Worm (Caenorhabditis elegans) whole organism, L1 larva: Measurements from ENCODE around the gene ZK742.6.

Source experiments
- F16B12.6 ChIP-seq: fragments of 150-350 bp; optimal IDR thresholded peaks from 2 replicates; lab custom pipeline; 2014; ENCODE audit warnings: missing biosample characterization, missing genetic modification characterization
- Y116A8C.19 ChIP-seq: sonication (generic microtip); optimal IDR thresholded peaks from 2 replicates; lab custom pipeline; 2016; ENCODE audit warnings: missing compliant biosample characterization, missing genetic modification characterization, borderline replicate concordance
- aha-1 ChIP-seq: fragments of 150-350 bp; optimal IDR thresholded peaks from 2 replicates; lab custom pipeline; 2014; ENCODE audit warnings: missing biosample characterization, missing genetic modification characterization
- alr-1 ChIP-seq: fragments of 200-800 bp; sonication (Bioruptor generic); optimal IDR thresholded peaks from 2 replicates; lab custom pipeline; 2018; ENCODE audit warnings: borderline replicate concordance, mild to moderate bottlenecking, missing genetic modification characterization, missing compliant biosample characterization
- ama-1 ChIP-seq: fragments of 150-350 bp; optimal IDR thresholded peaks from 2 replicates; lab custom pipeline; 2014
- ceh-63 ChIP-seq: fragments of 200-800 bp; sonication (Bioruptor generic); optimal IDR thresholded peaks from 2 replicates; lab custom pipeline; 2018; ENCODE audit warnings: mild to moderate bottlenecking, missing genetic modification characterization, missing compliant biosample characterization
- ceh-82 ChIP-seq, 3 experiments: fragments of 150-350 bp in 1 of 3; sonication (generic microtip) in 2 of 3; optimal IDR thresholded peaks; 2 replicates each; lab custom pipeline; 2014 to 2017; ENCODE audit warnings: missing biosample characterization in 3 of 3, missing genetic modification characterization in 3 of 3
- ces-1 ChIP-seq: fragments of 150-350 bp; optimal IDR thresholded peaks from 2 replicates; lab custom pipeline; 2014; ENCODE audit warnings: missing biosample characterization, missing genetic modification reagents, missing genetic modification characterization
- efl-1 ChIP-seq, 4 experiments: fragments of 150-350 bp; optimal IDR thresholded peaks in 3 of 4; peaks in 1 of 4; 1 replicate in 1 of 4; 2 replicates in 3 of 4; lab custom pipeline; 2014; ENCODE audit warnings: missing biosample characterization in 2 of 4, missing genetic modification characterization in 2 of 4, missing genetic modification reagents in 2 of 4
- egl-27 ChIP-seq, 2 experiments: fragments of 150-350 bp in 1 of 2; sonication (generic microtip); optimal IDR thresholded peaks; 3 replicates each; lab custom pipeline; 2017 to 2018; ENCODE audit warnings: missing biosample characterization in 2 of 2, missing genetic modification characterization in 2 of 2, missing genetic modification reagents in 2 of 2
- elt-2 ChIP-seq: sonication (generic microtip); optimal IDR thresholded peaks from 2 replicates; lab custom pipeline; 2016; ENCODE audit warnings: missing genetic modification characterization, mild to moderate bottlenecking, inconsistent platforms, missing compliant biosample characterization, missing genetic modification reagents
- fkh-4 ChIP-seq: sonication (generic microtip); optimal IDR thresholded peaks from 2 replicates; lab custom pipeline; 2016; ENCODE audit warnings: missing compliant biosample characterization, missing genetic modification characterization, borderline replicate concordance
- fkh-8 ChIP-seq: sonication (generic microtip); optimal IDR thresholded peaks from 2 replicates; lab custom pipeline; 2016; ENCODE audit warnings: mild to moderate bottlenecking, missing genetic modification characterization, missing compliant biosample characterization
- hlh-17 ChIP-seq: fragments of 200-800 bp; sonication (Bioruptor generic); optimal IDR thresholded peaks from 2 replicates; lab custom pipeline; 2018; ENCODE audit warnings: missing genetic modification characterization, mild to moderate bottlenecking, missing compliant biosample characterization, moderate library complexity, borderline replicate concordance
- irx-1 ChIP-seq: sonication (generic microtip); optimal IDR thresholded peaks from 2 replicates; lab custom pipeline; 2016; ENCODE audit warnings: missing genetic modification characterization, missing compliant biosample characterization
- jun-1 ChIP-seq: fragments of 150-350 bp; optimal IDR thresholded peaks from 2 replicates; lab custom pipeline; 2014; ENCODE audit warnings: missing biosample characterization, missing genetic modification reagents, missing genetic modification characterization
- lin-14 ChIP-seq: fragments of 200-800 bp; sonication (Bioruptor generic); optimal IDR thresholded peaks from 2 replicates; lab custom pipeline; 2018; ENCODE audit warnings: mild to moderate bottlenecking, missing genetic modification characterization, moderate library complexity, missing compliant biosample characterization
- lin-35 ChIP-seq, 2 experiments: fragments of 150-350 bp; optimal IDR thresholded peaks; 2 replicates each; lab custom pipeline; 2014; ENCODE audit warnings: missing biosample characterization in 2 of 2, missing genetic modification characterization in 2 of 2, missing genetic modification reagents in 2 of 2
- mdl-1 ChIP-seq, 2 experiments: fragments of 150-350 bp; optimal IDR thresholded peaks; 2 replicates each; lab custom pipeline; 2014 to 2017; ENCODE audit warnings: missing biosample characterization in 2 of 2, missing genetic modification characterization in 2 of 2, inconsistent platforms in 1 of 2
- nhr-12 ChIP-seq: sonication (generic microtip); optimal IDR thresholded peaks from 2 replicates; lab custom pipeline; 2017; ENCODE audit warnings: missing biosample characterization, missing genetic modification characterization
- nhr-19 ChIP-seq: fragments of 200-800 bp; sonication (Bioruptor generic); conservative IDR thresholded peaks from 2 replicates; pipeline ENCODE4 v1.3.6; 2022; ENCODE audit warnings: missing genetic modification characterization, missing compliant biosample characterization
- nhr-20 ChIP-seq: sonication (generic microtip); optimal IDR thresholded peaks from 2 replicates; lab custom pipeline; 2016; ENCODE audit warnings: mild to moderate bottlenecking, missing genetic modification characterization, missing compliant biosample characterization
- nhr-237 ChIP-seq: fragments of 150-350 bp; optimal IDR thresholded peaks from 2 replicates; lab custom pipeline; 2014; ENCODE audit warnings: missing biosample characterization, missing genetic modification characterization
- nhr-71 ChIP-seq: sonication (generic microtip); optimal IDR thresholded peaks from 2 replicates; lab custom pipeline; 2016; ENCODE audit warnings: mild to moderate bottlenecking, missing genetic modification characterization, moderate library complexity, missing compliant biosample characterization
- nhr-76 ChIP-seq: sonication (generic microtip); optimal IDR thresholded peaks from 2 replicates; lab custom pipeline; 2017; ENCODE audit warnings: missing biosample characterization, missing genetic modification characterization
- nhr-85 ChIP-seq: sonication (generic microtip); peaks from one replicate; lab custom pipeline; 2016; ENCODE audit warnings: missing genetic modification characterization, inconsistent platforms, missing compliant biosample characterization
- nhr-90 ChIP-seq: sonication (generic microtip); optimal IDR thresholded peaks from 2 replicates; lab custom pipeline; 2016; ENCODE audit warnings: mild to moderate bottlenecking, missing genetic modification characterization, missing compliant biosample characterization; ENCODE audit not compliant: poor library complexity
- pax-3 ChIP-seq: fragments of 200-800 bp; sonication (Bioruptor generic); optimal IDR thresholded peaks from 2 replicates; lab custom pipeline; 2018; ENCODE audit warnings: mild to moderate bottlenecking, missing genetic modification characterization, moderate library complexity, missing compliant biosample characterization
- rnt-1 ChIP-seq: sonication (generic microtip); optimal IDR thresholded peaks from 2 replicates; lab custom pipeline; 2016; ENCODE audit warnings: mild to moderate bottlenecking, missing genetic modification characterization, moderate library complexity, missing compliant biosample characterization
- sptf-1 ChIP-seq: fragments of 150-350 bp; optimal IDR thresholded peaks from 2 replicates; lab custom pipeline; 2014; ENCODE audit warnings: missing biosample characterization, missing genetic modification characterization
- sup-37 ChIP-seq: fragments of 200-800 bp; sonication (Bioruptor generic); optimal IDR thresholded peaks from 2 replicates; lab custom pipeline; 2018; ENCODE audit warnings: mild to moderate bottlenecking, missing genetic modification characterization, missing compliant biosample characterization
- swsn-7 ChIP-seq: sonication (generic microtip); optimal IDR thresholded peaks from 2 replicates; lab custom pipeline; 2016; ENCODE audit warnings: missing genetic modification characterization, missing compliant biosample characterization
- unc-30 ChIP-seq: sonication (generic microtip); optimal IDR thresholded peaks from 2 replicates; lab custom pipeline; 2017; ENCODE audit warnings: missing biosample characterization, missing genetic modification characterization
- unc-98 ChIP-seq: fragments of 200-800 bp; sonication (Bioruptor generic); IDR thresholded peaks from 2 replicates; pipeline ENCODE4 v1.3.6; 2022; ENCODE audit warnings: missing genetic modification characterization, missing compliant biosample characterization
- zip-4 ChIP-seq: fragments of 200-800 bp; sonication (Bioruptor generic); optimal IDR thresholded peaks from 2 replicates; lab custom pipeline; 2018; ENCODE audit warnings: mild to moderate bottlenecking, missing genetic modification characterization, moderate library complexity, missing compliant biosample characterization
- ztf-11 ChIP-seq, 2 experiments: sonication (generic microtip); optimal IDR thresholded peaks; 2 replicates each; lab custom pipeline; 2016 to 2017; ENCODE audit warnings: missing genetic modification characterization in 2 of 2, missing biosample characterization in 1 of 2, missing compliant biosample characterization in 1 of 2

ZK742.6 gene

ce11 chrV:7809320-7810256, 5.2 kb downstream of the ZK742.6 start, which contains the start of gene ZK742.3 (continued):
- TF ChIP-seq Y116A8C.19 (tag; lab: Kevin White, UChicago) (no peak), efl-1 (optimal IDR thresholded peaks at IDR 0.05; lab: Kevin White, UChicago) (no peak), efl-1 (GFP tag; optimal IDR thresholded peaks at IDR 0.05 in 1 of 2; lab: Kevin White, UChicago) (peak in 1 of 2 experiments; percentile 78), elt-2 (tag; lab: Kevin White, UChicago) (no peak), aha-1 (tag; lab: Kevin White, UChicago) (no peak), irx-1 (tag; lab: Kevin White, UChicago) (no peak), jun-1 (no peak), nhr-12 (tag; lab: Kevin White, UChicago) (no peak), lin-35 (GFP tag; optimal IDR thresholded peaks at IDR 0.05; lab: Kevin White, UChicago) (peak in 1 of 2 experiments; percentile 36), ztf-11 (tag; optimal IDR thresholded peaks at IDR 0.05; lab: Kevin White, UChicago) (no peak), ces-1 (GFP tag; lab: Kevin White, UChicago) (no peak), ama-1 (no peak), nhr-85 (no peak), hlh-17 (no peak), nhr-90 (tag; lab: Kevin White, UChicago) (peak; percentile 15), unc-98 (GFP tag; lab: Robert Waterston, UW) (no peak), alr-1 (no peak), fkh-8 (no peak), nhr-237 (no peak), ceh-63 (GFP tag; lab: Kevin White, UChicago) (no peak), nhr-19 (GFP tag; lab: Robert Waterston, UW) (no peak), unc-30 (tag; lab: Kevin White, UChicago) (no peak), nhr-71 (peak; percentile 7), mdl-1 (tag; optimal IDR thresholded peaks at IDR 0.05; lab: Kevin White, UChicago) (no peak), sup-37 (GFP tag; lab: Kevin White, UChicago) (no peak), pax-3 (tag; lab: Kevin White, UChicago) (no peak), ceh-82 (tag; optimal IDR thresholded peaks at IDR 0.05; lab: Kevin White, UChicago) (no peak), zip-4 (no peak), F16B12.6 (tag; lab: Kevin White, UChicago) (no peak), lin-14 (GFP tag; lab: Kevin White, UChicago) (peak; percentile 28), sptf-1 (tag; lab: Kevin White, UChicago) (no peak), fkh-4 (tag; lab: Kevin White, UChicago) (no peak), nhr-76 (tag; lab: Kevin White, UChicago) (no peak), rnt-1 (tag; lab: Kevin White, UChicago) (no peak), swsn-7 (tag; lab: Kevin White, UChicago) (no peak)
- TF ChIP-seq, all 84 proteins: peak for 7

DNA sequence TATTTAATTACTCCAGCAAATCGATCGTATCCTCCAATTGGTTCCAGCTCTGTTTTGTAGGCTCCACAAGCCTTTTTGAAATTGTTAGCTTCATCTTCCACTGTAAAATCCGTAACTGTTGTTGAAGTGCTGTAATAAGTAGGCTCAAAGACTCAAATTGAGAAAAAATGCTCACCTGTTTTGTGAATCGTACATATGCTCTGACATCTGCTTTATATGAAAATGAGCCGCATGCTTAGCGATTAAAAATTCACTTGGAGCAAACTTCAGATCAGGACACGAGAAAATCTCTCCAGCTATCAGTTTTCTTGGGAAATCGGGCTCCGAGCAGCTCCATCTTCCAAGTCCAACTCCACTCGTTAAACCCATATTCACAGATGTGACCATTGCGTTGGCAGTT, 6.3 kb downstream of the ZK742.6 start:
- TF ChIP-seq elt-2 (tag; lab: Kevin White, UChicago) (no peak), efl-1 (optimal IDR thresholded peaks at IDR 0.05; lab: Kevin White, UChicago) (no peak), efl-1 (GFP tag; optimal IDR thresholded peaks at IDR 0.05 in 1 of 2; lab: Kevin White, UChicago) (peak in 1 of 2 experiments; percentile 59)

DNA sequence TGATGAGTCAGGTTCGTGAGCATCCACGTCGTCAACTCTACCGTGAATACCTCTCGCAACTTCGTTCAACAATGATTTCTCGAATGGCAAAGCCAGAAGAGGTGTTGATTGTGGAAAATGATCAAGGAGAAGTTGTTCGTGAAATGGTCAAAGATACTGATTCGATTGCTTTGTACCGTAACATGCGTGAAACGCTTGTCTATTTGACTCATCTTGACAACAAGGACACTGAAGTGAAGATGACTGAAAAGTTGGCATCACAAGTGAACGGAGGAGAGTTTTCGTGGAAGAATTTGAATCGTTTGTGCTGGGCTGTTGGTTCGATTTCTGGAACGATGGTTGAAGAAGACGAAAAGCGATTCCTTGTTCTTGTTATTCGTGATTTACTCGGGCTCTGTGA, 8.1 kb downstream of the ZK742.6 start:
- TF ChIP-seq egl-27 (tag; optimal IDR thresholded peaks at IDR 0.05; lab: Kevin White, UChicago) (no peak), mdl-1 (tag; optimal IDR thresholded peaks at IDR 0.05; lab: Kevin White, UChicago) (no peak), ceh-82 (tag; optimal IDR thresholded peaks at IDR 0.05; lab: Kevin White, UChicago) (no peak), nhr-20 (tag; lab: Kevin White, UChicago) (no peak)
